Worm (Caenorhabditis elegans): ENCODE data around the gene str-211.

The str-211 gene

ce11 chrV:4932814-4933213 lies 11.3 kb downstream of the str-211 start, which contains the start of gene C02E7.10:
TSS of gene C02E7.10 (minus strand) at chrV:4933045.
- TF ChIP-seq hmg-4 (GFP tag; optimal IDR thresholded peaks at IDR 0.05) (no peak), hmbx-1 (tag; optimal IDR thresholded peaks at IDR 0.05) (no peak), tbx-11 (GFP tag; IDR thresholded peaks at IDR 0.05) (no peak), B0310.2 (tag; optimal IDR thresholded peaks at IDR 0.05) (no peak), scrt-1 (GFP tag; IDR thresholded peaks at IDR 0.05) (no peak), tra-4 (tag; optimal IDR thresholded peaks at IDR 0.05) (no peak), sea-1 (GFP tag; conservative IDR thresholded peaks at IDR 0.05) (no peak), ets-7 (tag; optimal IDR thresholded peaks at IDR 0.05) (no peak), ama-1 (optimal IDR thresholded peaks at IDR 0.05) (no peak), tbx-37 (GFP tag; conservative IDR thresholded peaks at IDR 0.05) (no peak), flt-1 (GFP tag; IDR thresholded peaks at IDR 0.05) (no peak), ceh-13 (GFP tag; optimal IDR thresholded peaks at IDR 0.05) (no peak), pes-1 (GFP tag; IDR thresholded peaks at IDR 0.05) (no peak), hnd-1 (tag; optimal IDR thresholded peaks at IDR 0.05) (no peak), ceh-36 (tag; optimal IDR thresholded peaks at IDR 0.05) (no peak), F13C5.2 (tag; optimal IDR thresholded peaks at IDR 0.05) (no peak), aly-1 (tag; optimal IDR thresholded peaks at IDR 0.05) (no peak)

DNA sequence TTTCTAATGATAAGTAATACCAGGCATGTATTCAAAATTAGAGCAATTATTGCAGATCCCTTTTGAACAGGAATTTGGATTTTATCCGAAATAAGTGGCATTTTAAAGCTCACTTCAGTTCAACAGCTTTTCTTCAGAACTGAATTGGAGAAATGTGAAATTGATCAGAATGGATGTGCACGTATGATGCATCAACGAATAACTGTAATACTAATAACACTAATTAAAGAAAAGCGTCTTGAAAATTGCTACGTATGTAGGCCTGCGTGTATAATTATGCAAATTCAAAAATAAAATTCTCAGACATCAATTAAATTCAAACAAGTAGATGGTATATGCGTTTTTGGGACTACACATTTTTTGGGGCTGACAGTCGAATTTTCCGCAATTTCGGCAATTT lies 14.3 kb downstream of the str-211 start, which contains the start of gene str-205:
Gene str-205 (minus strand): TSS at position 101 of the 400 bp plus-strand sequence.
- TF ChIP-seq pes-1 (GFP tag; IDR thresholded peaks at IDR 0.05), result no peak
- TF ChIP-seq ceh-13 (GFP tag; optimal IDR thresholded peaks at IDR 0.05), result no peak
- TF ChIP-seq scrt-1 (GFP tag; IDR thresholded peaks at IDR 0.05), result no peak
- TF ChIP-seq ama-1 (optimal IDR thresholded peaks at IDR 0.05), result no peak
- TF ChIP-seq aly-1 (tag; optimal IDR thresholded peaks at IDR 0.05), result no peak
- TF ChIP-seq ceh-36 (tag; optimal IDR thresholded peaks at IDR 0.05), result no peak
- no peak for TF ChIP-seq B0310.2 (tag; optimal IDR thresholded peaks at IDR 0.05)
- TF ChIP-seq F13C5.2 (tag; optimal IDR thresholded peaks at IDR 0.05), result no peak
- no peak for TF ChIP-seq hmg-4 (GFP tag; optimal IDR thresholded peaks at IDR 0.05)
- TF ChIP-seq tbx-11 (GFP tag; IDR thresholded peaks at IDR 0.05), result no peak
- no peak for TF ChIP-seq hnd-1 (tag; optimal IDR thresholded peaks at IDR 0.05)
- TF ChIP-seq flt-1 (GFP tag; IDR thresholded peaks at IDR 0.05), result no peak
- no peak for TF ChIP-seq ets-7 (tag; optimal IDR thresholded peaks at IDR 0.05)
- TF ChIP-seq hmbx-1 (tag; optimal IDR thresholded peaks at IDR 0.05), result no peak
- TF ChIP-seq sea-1 (GFP tag; conservative IDR thresholded peaks at IDR 0.05), result no peak
- TF ChIP-seq tbx-37 (GFP tag; conservative IDR thresholded peaks at IDR 0.05), result no peak
- no peak for TF ChIP-seq tra-4 (tag; optimal IDR thresholded peaks at IDR 0.05)

- TF ChIP-seq hmg-4 (GFP tag; optimal IDR thresholded peaks at IDR 0.05), result no peak
- no peak for TF ChIP-seq tra-4 (tag; optimal IDR thresholded peaks at IDR 0.05)
- no peak for TF ChIP-seq ceh-36 (tag; optimal IDR thresholded peaks at IDR 0.05)
- no peak for TF ChIP-seq tbx-11 (GFP tag; IDR thresholded peaks at IDR 0.05)
- TF ChIP-seq aly-1 (tag; optimal IDR thresholded peaks at IDR 0.05), result no peak
- TF ChIP-seq pes-1 (GFP tag; IDR thresholded peaks at IDR 0.05), result no peak
- TF ChIP-seq ets-7 (tag; optimal IDR thresholded peaks at IDR 0.05), result no peak
- TF ChIP-seq tbx-37 (GFP tag; conservative IDR thresholded peaks at IDR 0.05), result no peak
- TF ChIP-seq B0310.2 (tag; optimal IDR thresholded peaks at IDR 0.05), result no peak
- no peak for TF ChIP-seq ceh-13 (GFP tag; optimal IDR thresholded peaks at IDR 0.05)
- TF ChIP-seq hnd-1 (tag; optimal IDR thresholded peaks at IDR 0.05), result no peak
- no peak for TF ChIP-seq flt-1 (GFP tag; IDR thresholded peaks at IDR 0.05)
- TF ChIP-seq ama-1 (optimal IDR thresholded peaks at IDR 0.05), result no peak
- no peak for TF ChIP-seq scrt-1 (GFP tag; IDR thresholded peaks at IDR 0.05)
- no peak for TF ChIP-seq sea-1 (GFP tag; conservative IDR thresholded peaks at IDR 0.05)
These were observed 17.7 kb downstream of the str-211 start, which contains the start of gene srh-21 for ce11 chrV:4926371-4926770. TSS of gene srh-21 (plus strand) at chrV:4926671.

DNA sequence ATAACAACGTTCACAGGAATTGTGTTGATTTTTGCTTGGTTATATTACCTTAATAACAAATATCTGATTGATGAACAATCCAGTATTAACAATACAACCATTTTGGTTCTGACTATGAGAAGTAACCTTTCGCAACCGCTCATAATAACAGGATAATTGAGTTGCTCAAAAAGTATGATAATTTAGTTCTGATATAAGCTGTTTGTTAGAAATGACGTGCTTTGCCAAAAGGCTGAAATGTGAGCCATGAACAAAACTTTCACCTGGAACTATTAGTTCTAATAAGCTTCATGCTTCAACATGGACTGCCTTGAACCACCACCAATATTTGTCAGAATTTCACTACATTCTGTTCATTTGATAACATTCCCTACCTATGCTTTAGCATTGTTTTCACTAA lies 19.5 kb downstream of the str-211 start, which contains the start of gene srh-20:
Gene srh-20 (plus strand): TSS at position 301 of the 400 bp plus-strand sequence.
- no peak for TF ChIP-seq tbx-11 (GFP tag; IDR thresholded peaks at IDR 0.05)
- TF ChIP-seq tra-4 (tag; optimal IDR thresholded peaks at IDR 0.05), result no peak
- TF ChIP-seq flt-1 (GFP tag; IDR thresholded peaks at IDR 0.05), result no peak
- TF ChIP-seq ceh-13 (GFP tag; optimal IDR thresholded peaks at IDR 0.05), result no peak
- no peak for TF ChIP-seq sea-1 (GFP tag; conservative IDR thresholded peaks at IDR 0.05)
- TF ChIP-seq F13C5.2 (tag; optimal IDR thresholded peaks at IDR 0.05), result no peak
- no peak for TF ChIP-seq tbx-37 (GFP tag; conservative IDR thresholded peaks at IDR 0.05)
- no peak for TF ChIP-seq hmg-4 (GFP tag; optimal IDR thresholded peaks at IDR 0.05)
- no peak for TF ChIP-seq pes-1 (GFP tag; IDR thresholded peaks at IDR 0.05)
- no peak for TF ChIP-seq ama-1 (optimal IDR thresholded peaks at IDR 0.05)
- TF ChIP-seq hmbx-1 (tag; optimal IDR thresholded peaks at IDR 0.05), result no peak
- no peak for TF ChIP-seq ets-7 (tag; optimal IDR thresholded peaks at IDR 0.05)
- no peak for TF ChIP-seq ceh-36 (tag; optimal IDR thresholded peaks at IDR 0.05)
- TF ChIP-seq aly-1 (tag; optimal IDR thresholded peaks at IDR 0.05), result no peak
- TF ChIP-seq B0310.2 (tag; optimal IDR thresholded peaks at IDR 0.05), result no peak
- no peak for TF ChIP-seq hnd-1 (tag; optimal IDR thresholded peaks at IDR 0.05)
- TF ChIP-seq scrt-1 (GFP tag; IDR thresholded peaks at IDR 0.05), result no peak

DNA sequence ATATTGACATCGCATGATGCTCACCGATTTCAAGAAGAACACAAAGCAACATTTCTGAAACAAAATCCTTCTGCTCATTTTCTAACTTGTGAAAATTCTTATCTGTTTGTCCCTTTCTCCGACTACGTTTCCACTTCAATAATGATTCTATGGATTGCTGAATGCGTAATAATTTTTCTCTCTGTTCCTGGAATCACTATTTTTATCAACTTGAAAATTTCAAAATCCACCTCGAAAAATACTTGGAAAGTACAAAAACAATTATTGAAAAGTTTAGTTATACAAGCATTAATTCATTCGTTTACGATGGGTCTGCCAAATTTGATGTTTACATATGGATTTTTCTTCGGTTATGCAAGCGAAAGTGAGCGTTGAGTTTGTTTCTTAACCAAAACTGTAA lies 22.1 kb downstream of the str-211 start, which contains the start of gene srh-22:
Gene srh-22 (plus strand): TSS at position 301 of the 400 bp plus-strand sequence.
- TF ChIP-seq hmbx-1 (tag; optimal IDR thresholded peaks at IDR 0.05) (no peak), ets-7 (tag; optimal IDR thresholded peaks at IDR 0.05) (no peak), B0310.2 (tag; optimal IDR thresholded peaks at IDR 0.05) (no peak), scrt-1 (GFP tag; IDR thresholded peaks at IDR 0.05) (no peak), sea-1 (GFP tag; conservative IDR thresholded peaks at IDR 0.05) (no peak), tbx-37 (GFP tag; conservative IDR thresholded peaks at IDR 0.05) (no peak), F13C5.2 (tag; optimal IDR thresholded peaks at IDR 0.05) (no peak), tbx-11 (GFP tag; IDR thresholded peaks at IDR 0.05) (no peak), ama-1 (optimal IDR thresholded peaks at IDR 0.05) (no peak), ceh-36 (tag; optimal IDR thresholded peaks at IDR 0.05) (no peak), flt-1 (GFP tag; IDR thresholded peaks at IDR 0.05) (no peak), ceh-13 (GFP tag; optimal IDR thresholded peaks at IDR 0.05) (no peak), tra-4 (tag; optimal IDR thresholded peaks at IDR 0.05) (no peak), hmg-4 (GFP tag; optimal IDR thresholded peaks at IDR 0.05) (no peak)

ce11 chrV:4920690-4921152 lies 23.4 kb downstream of the str-211 start, which contains the start of the genes C02E7.8 and srh-23:
TSS of gene C02E7.8 (minus strand) at chrV:4920790.
TSS of gene srh-23 (plus strand) at chrV:4921102.
- TF ChIP-seq hnd-1 (tag; optimal IDR thresholded peaks at IDR 0.05), result no peak
- TF ChIP-seq tra-4 (tag; optimal IDR thresholded peaks at IDR 0.05), result no peak
- no peak for TF ChIP-seq tbx-37 (GFP tag; conservative IDR thresholded peaks at IDR 0.05)
- TF ChIP-seq scrt-1 (GFP tag; IDR thresholded peaks at IDR 0.05), result no peak
- no peak for TF ChIP-seq flt-1 (GFP tag; IDR thresholded peaks at IDR 0.05)
- no peak for TF ChIP-seq F13C5.2 (tag; optimal IDR thresholded peaks at IDR 0.05)
- no peak for TF ChIP-seq ama-1 (optimal IDR thresholded peaks at IDR 0.05)
- TF ChIP-seq ets-7 (tag; optimal IDR thresholded peaks at IDR 0.05), result no peak
- no peak for TF ChIP-seq pes-1 (GFP tag; IDR thresholded peaks at IDR 0.05)
- TF ChIP-seq ceh-13 (GFP tag; optimal IDR thresholded peaks at IDR 0.05), result no peak
- no peak for TF ChIP-seq aly-1 (tag; optimal IDR thresholded peaks at IDR 0.05)

Data from whole organism, early embryonic.